Fruit fly (Drosophila melanogaster) whole organism, prepupa: ENCODE data around the gene CG10194.

Source experiments
- Blimp-1 ChIP-seq: fragments of 200-800 bp; sonication (Bioruptor generic); optimal IDR thresholded peaks from 3 replicates; lab custom pipeline; 2017; ENCODE audit warnings: missing biosample characterization, missing genetic modification characterization, mild to moderate bottlenecking, moderate library complexity, missing genetic modification reagents
- CG10631 ChIP-seq: fragments of 200-800 bp; sonication (Bioruptor generic); optimal IDR thresholded peaks from 2 replicates; lab custom pipeline; 2016; ENCODE audit warnings: missing biosample characterization, missing genetic modification characterization
- CG10669 ChIP-seq: fragments of 200-800 bp; sonication (Bioruptor generic); optimal IDR thresholded peaks from 3 replicates; lab custom pipeline; 2018; ENCODE audit warnings: missing biosample characterization, mild to moderate bottlenecking, missing genetic modification characterization, moderate library complexity
- CG11762 ChIP-seq: fragments of 200-800 bp; sonication (Bioruptor generic); optimal IDR thresholded peaks from 3 replicates; lab custom pipeline; 2016; ENCODE audit warnings: missing biosample characterization, missing genetic modification characterization; ENCODE audit not compliant: insufficient read depth
- CG1621 ChIP-seq: fragments of 200-800 bp; sonication (Bioruptor generic); optimal IDR thresholded peaks from 3 replicates; lab custom pipeline; 2018; ENCODE audit warnings: missing biosample characterization, mild to moderate bottlenecking, missing genetic modification characterization
- CG16779 ChIP-seq: fragments of 200-800 bp; sonication (Bioruptor generic); optimal IDR thresholded peaks from 3 replicates; lab custom pipeline; 2017; ENCODE audit warnings: missing biosample characterization, mild to moderate bottlenecking, missing genetic modification characterization
- CG3032 ChIP-seq: fragments of 200-800 bp; optimal IDR thresholded peaks from 2 replicates; lab custom pipeline; 2019; ENCODE audit warnings: missing biosample characterization, mild to moderate bottlenecking, missing genetic modification characterization, moderate library complexity
- CG3919 ChIP-seq: fragments of 200-800 bp; sonication (Bioruptor generic); optimal IDR thresholded peaks from 3 replicates; lab custom pipeline; 2016; ENCODE audit warnings: missing biosample characterization, missing genetic modification characterization
- CG4318 ChIP-seq: fragments of 200-800 bp; sonication (Bioruptor generic); optimal IDR thresholded peaks from 3 replicates; lab custom pipeline; 2017; ENCODE audit warnings: missing biosample characterization, mild to moderate bottlenecking, missing genetic modification characterization
- CG6163 ChIP-seq: fragments of 200-800 bp; sonication (Bioruptor generic); IDR thresholded peaks from 3 replicates; pipeline ENCODE4 v1.3.6; 2022; ENCODE audit warnings: missing biosample characterization, missing genetic modification characterization
- CG6276 ChIP-seq: fragments of 200-800 bp; sonication (Bioruptor generic); optimal IDR thresholded peaks from 2 replicates; lab custom pipeline; 2017; ENCODE audit warnings: missing biosample characterization, mild to moderate bottlenecking, missing genetic modification characterization
- CG6792 ChIP-seq: fragments of 200-800 bp; sonication (Bioruptor generic); optimal IDR thresholded peaks from 3 replicates; lab custom pipeline; 2016; ENCODE audit warnings: missing biosample characterization, missing genetic modification characterization
- CG6808 ChIP-seq: fragments of 200-800 bp; sonication (Bioruptor generic); optimal IDR thresholded peaks from 3 replicates; lab custom pipeline; 2017; ENCODE audit warnings: missing biosample characterization, missing genetic modification characterization, mild to moderate bottlenecking, moderate library complexity, missing genetic modification reagents
- CG6854 ChIP-seq: fragments of 200-800 bp; sonication (Bioruptor generic); optimal IDR thresholded peaks from 2 replicates; lab custom pipeline; 2017; ENCODE audit warnings: missing biosample characterization, mild to moderate bottlenecking, missing genetic modification characterization
- CG7368 ChIP-seq: fragments of 200-800 bp; sonication (Bioruptor generic); optimal IDR thresholded peaks from 3 replicates; lab custom pipeline; 2016; ENCODE audit warnings: missing biosample characterization, missing genetic modification characterization
- CG8319 ChIP-seq: fragments of 200-800 bp; sonication (Bioruptor generic); optimal IDR thresholded peaks from 3 replicates; lab custom pipeline; 2016; ENCODE audit warnings: missing biosample characterization, missing genetic modification characterization
- Eip75B ChIP-seq: fragments of 200-800 bp; sonication (Bioruptor generic); optimal IDR thresholded peaks from 3 replicates; lab custom pipeline; 2016; ENCODE audit warnings: missing biosample characterization, missing genetic modification characterization
- Eip78C ChIP-seq: fragments of 200-800 bp; sonication (Bioruptor generic); peaks from one replicate; lab custom pipeline; 2016; ENCODE audit warnings: missing biosample characterization, missing genetic modification characterization
- Eip93F ChIP-seq: fragments of 200-800 bp; sonication (Bioruptor generic); optimal IDR thresholded peaks from 2 replicates; lab custom pipeline; 2016; ENCODE audit warnings: missing biosample characterization, mild to moderate bottlenecking, missing genetic modification characterization
- Ets21C ChIP-seq: fragments of 200-800 bp; sonication (Bioruptor generic); optimal IDR thresholded peaks from 3 replicates; lab custom pipeline; 2016; ENCODE audit warnings: missing biosample characterization, missing genetic modification characterization
- Ets96B ChIP-seq: fragments of 200-800 bp; optimal IDR thresholded peaks from 2 replicates; lab custom pipeline; 2019; ENCODE audit warnings: missing biosample characterization, mild to moderate bottlenecking, missing genetic modification characterization, moderate library complexity
- Gug ChIP-seq: fragments of 200-800 bp; sonication (Bioruptor generic); IDR thresholded peaks from 2 replicates; pipeline ENCODE4 v1.3.6; 2022; ENCODE audit warnings: missing biosample characterization, missing genetic modification characterization
- Hr38 ChIP-seq: sonication (Bioruptor generic); optimal IDR thresholded peaks from 2 replicates; lab custom pipeline; 2016; ENCODE audit warnings: missing biosample characterization, missing genetic modification characterization
- Hr39 ChIP-seq: fragments of 200-800 bp; sonication (Bioruptor generic); optimal IDR thresholded peaks from 2 replicates; lab custom pipeline; 2016; ENCODE audit warnings: missing biosample characterization, missing genetic modification characterization
- Hr4 ChIP-seq: fragments of 200-800 bp; sonication (Bioruptor generic); optimal IDR thresholded peaks from 3 replicates; lab custom pipeline; 2016; ENCODE audit warnings: missing biosample characterization, missing genetic modification characterization
- Met ChIP-seq: fragments of 200-800 bp; sonication (Bioruptor generic); optimal IDR thresholded peaks from 3 replicates; lab custom pipeline; 2016; ENCODE audit warnings: missing biosample characterization, missing genetic modification characterization
- OdsH ChIP-seq: fragments of 200-800 bp; sonication (Bioruptor generic); optimal IDR thresholded peaks from 3 replicates; lab custom pipeline; 2016; ENCODE audit warnings: missing biosample characterization, missing genetic modification characterization
- Smox ChIP-seq: fragments of 200-800 bp; sonication (Bioruptor generic); optimal IDR thresholded peaks from 3 replicates; lab custom pipeline; 2016; ENCODE audit warnings: missing biosample characterization, missing genetic modification characterization
- Sox102F ChIP-seq: fragments of 200-800 bp; sonication (Bioruptor generic); optimal IDR thresholded peaks from 2 replicates; lab custom pipeline; 2016; ENCODE audit warnings: missing biosample characterization, mild to moderate bottlenecking, missing genetic modification characterization
- Sox14 ChIP-seq: fragments of 200-800 bp; sonication (Bioruptor generic); optimal IDR thresholded peaks from 3 replicates; lab custom pipeline; 2016; ENCODE audit warnings: missing biosample characterization, missing genetic modification characterization
- achi ChIP-seq: fragments of 200-800 bp; sonication (Bioruptor generic); optimal IDR thresholded peaks from 3 replicates; lab custom pipeline; 2016; ENCODE audit warnings: missing biosample characterization, missing genetic modification characterization
- acj6 ChIP-seq: fragments of 200-800 bp; sonication (Bioruptor generic); optimal IDR thresholded peaks from 3 replicates; lab custom pipeline; 2016; ENCODE audit warnings: missing biosample characterization, missing genetic modification characterization
- cyc ChIP-seq: fragments of 200-800 bp; sonication (Bioruptor generic); optimal IDR thresholded peaks from 3 replicates; lab custom pipeline; 2016; ENCODE audit warnings: missing biosample characterization, missing genetic modification characterization
- dsx ChIP-seq: fragments of 200-800 bp; optimal IDR thresholded peaks from 3 replicates; lab custom pipeline; 2019; ENCODE audit warnings: missing biosample characterization, mild to moderate bottlenecking, missing genetic modification characterization, moderate library complexity; ENCODE audit not compliant: poor library complexity, severe bottlenecking
- esn ChIP-seq: fragments of 200-800 bp; sonication (Bioruptor generic); optimal IDR thresholded peaks from 2 replicates; lab custom pipeline; 2016; ENCODE audit warnings: missing biosample characterization, mild to moderate bottlenecking, missing genetic modification characterization, moderate library complexity
- fd59A ChIP-seq: fragments of 200-800 bp; sonication (Bioruptor generic); optimal IDR thresholded peaks from 2 replicates; lab custom pipeline; 2017; ENCODE audit warnings: missing biosample characterization, mild to moderate bottlenecking, missing genetic modification characterization, missing genetic modification reagents
- fd85E ChIP-seq: fragments of 200-800 bp; sonication (Bioruptor generic); optimal IDR thresholded peaks from 3 replicates; lab custom pipeline; 2016; ENCODE audit warnings: missing biosample characterization, missing genetic modification characterization
- fkh ChIP-seq: fragments of 200-800 bp; sonication (Bioruptor generic); optimal IDR thresholded peaks from 3 replicates; lab custom pipeline; 2017; ENCODE audit warnings: missing biosample characterization, mild to moderate bottlenecking, missing genetic modification characterization, moderate library complexity
- lz ChIP-seq: fragments of 200-800 bp; sonication (Bioruptor generic); optimal IDR thresholded peaks from 3 replicates; lab custom pipeline; 2016; ENCODE audit warnings: missing biosample characterization, missing genetic modification characterization
- net ChIP-seq: fragments of 200-800 bp; sonication (Bioruptor generic); optimal IDR thresholded peaks from 3 replicates; lab custom pipeline; 2016; ENCODE audit warnings: missing biosample characterization, missing genetic modification characterization
- pdm3 ChIP-seq: fragments of 200-800 bp; sonication (Bioruptor generic); optimal IDR thresholded peaks from 3 replicates; lab custom pipeline; 2016; ENCODE audit warnings: missing biosample characterization, missing genetic modification characterization
- salr ChIP-seq, 2 experiments: fragments of 200-800 bp; sonication (Bioruptor generic); optimal IDR thresholded peaks; 3 replicates each; lab custom pipeline; 2016 to 2018; ENCODE audit warnings: missing biosample characterization in 2 of 2, missing genetic modification characterization in 2 of 2, mild to moderate bottlenecking in 1 of 2
- spab ChIP-seq: fragments of 200-800 bp; sonication (Bioruptor generic); optimal IDR thresholded peaks from 2 replicates; lab custom pipeline; 2017; ENCODE audit warnings: missing biosample characterization, mild to moderate bottlenecking, missing genetic modification characterization, missing genetic modification reagents
- topi ChIP-seq: fragments of 200-800 bp; sonication (Bioruptor generic); optimal IDR thresholded peaks from 3 replicates; lab custom pipeline; 2016; ENCODE audit warnings: missing biosample characterization, missing genetic modification characterization
- vri ChIP-seq: fragments of 200-800 bp; sonication (Bioruptor generic); optimal IDR thresholded peaks from 3 replicates; lab custom pipeline; 2016; ENCODE audit warnings: missing biosample characterization, mild to moderate bottlenecking, missing genetic modification characterization

The CG10194 gene

dm6 chr2L:19440732-19441131 is 49.2 kb downstream of the CG10194 start (continued):
- TF ChIP-seq CG6808 (GFP tag; lab: Kevin White, UChicago) (peak; percentile 31), Hr39 (GFP tag; lab: Kevin White, UChicago) (no peak), Sox14 (GFP tag; lab: Kevin White, UChicago) (no peak), topi (no peak), CG4318 (GFP tag; lab: Kevin White, UChicago) (no peak), Met (no peak), CG8319 (GFP tag; lab: Kevin White, UChicago) (no peak), CG11762 (GFP tag; lab: Kevin White, UChicago) (no peak), OdsH (GFP tag; lab: Kevin White, UChicago) (no peak), CG6276 (GFP tag; lab: Kevin White, UChicago) (no peak), spab (GFP tag; lab: Kevin White, UChicago) (no peak), Gug (GFP tag; lab: Robert Waterston, UW) (no peak), Ets21C (GFP tag; lab: Kevin White, UChicago) (no peak), Smox (GFP tag; lab: Kevin White, UChicago) (no peak), CG6854 (no peak)

- peak; percentile 43 for TF ChIP-seq Eip78C
- TF ChIP-seq Hr38 (GFP tag; lab: Kevin White, UChicago) = no peak
Observed at dm6 chr2L:19440285-19440684, 49.6 kb downstream of the CG10194 start.

dm6 chr2L:19439598-19440230 is 50.2 kb downstream of the CG10194 start:
- TF ChIP-seq CG16779 (tag; lab: Kevin White, UChicago) = peak; percentile 33
- peak; percentile 16 for TF ChIP-seq Sox102F (GFP tag; lab: Kevin White, UChicago)
- no peak for TF ChIP-seq vri
- peak; percentile 73 for TF ChIP-seq fd59A
- TF ChIP-seq Smox (GFP tag; lab: Kevin White, UChicago) = peak; percentile 48
- TF ChIP-seq acj6 (GFP tag; lab: Kevin White, UChicago) = peak; percentile 74
- TF ChIP-seq fkh = no peak
- TF ChIP-seq achi (GFP tag; lab: Kevin White, UChicago) = peak; percentile 83
- peak; percentile 3 for TF ChIP-seq CG6792 (GFP tag; lab: Kevin White, UChicago)
- peak; percentile 51 for TF ChIP-seq CG6808 (GFP tag; lab: Kevin White, UChicago)
- peak; percentile 68 for TF ChIP-seq CG4318 (GFP tag; lab: Kevin White, UChicago)
- TF ChIP-seq Sox14 (GFP tag; lab: Kevin White, UChicago) = peak; percentile 77
- TF ChIP-seq Ets96B (tag; lab: Kevin White, UChicago) = peak; percentile 81
- peak; percentile 69 for TF ChIP-seq Blimp-1 (GFP tag; lab: Kevin White, UChicago)
- peak; percentile 36 for TF ChIP-seq cyc
- peak; percentile 81 for TF ChIP-seq Hr4
- TF ChIP-seq Hr39 (GFP tag; lab: Kevin White, UChicago) = peak; percentile 14
- TF ChIP-seq net (GFP tag; lab: Kevin White, UChicago) = peak; percentile 86
- no peak for TF ChIP-seq esn (GFP tag; lab: Kevin White, UChicago)
- TF ChIP-seq CG3919 (GFP tag; lab: Kevin White, UChicago) = peak; percentile 48
- peak; percentile 34 to 75 for TF ChIP-seq salr (GFP tag; optimal IDR thresholded peaks at IDR 0.05; lab: Kevin White, UChicago)
- no peak for TF ChIP-seq CG6276 (GFP tag; lab: Kevin White, UChicago)
- no peak for TF ChIP-seq lz (GFP tag; lab: Kevin White, UChicago)
- TF ChIP-seq CG1621 (tag; lab: Kevin White, UChicago) = peak; percentile 59
- TF ChIP-seq CG3032 (tag; lab: Kevin White, UChicago) = peak; percentile 54
- TF ChIP-seq CG10669 = peak; percentile 44
- no peak for TF ChIP-seq CG11762 (GFP tag; lab: Kevin White, UChicago)
- TF ChIP-seq Eip78C = peak; percentile 92
- peak; percentile 23 for TF ChIP-seq Eip75B (GFP tag; lab: Kevin White, UChicago)
- peak; percentile 27 for TF ChIP-seq spab (GFP tag; lab: Kevin White, UChicago)
- peak; percentile 7 for TF ChIP-seq CG7368
- peak; percentile 7 for TF ChIP-seq CG8319 (GFP tag; lab: Kevin White, UChicago)
- peak; percentile 5 for TF ChIP-seq dsx (GFP tag; lab: Kevin White, UChicago)
- no peak for TF ChIP-seq Eip93F (GFP tag; lab: Kevin White, UChicago)
- peak; percentile 71 for TF ChIP-seq CG6163 (GFP tag; lab: Robert Waterston, UW)
- TF ChIP-seq CG10631 (GFP tag; lab: Kevin White, UChicago) = peak; percentile 76
- peak; percentile 49 for TF ChIP-seq topi
- TF ChIP-seq fd85E (GFP tag; lab: Kevin White, UChicago) = peak; percentile 12
- peak; percentile 61 for TF ChIP-seq pdm3 (GFP tag; lab: Kevin White, UChicago)
- no peak for TF ChIP-seq Hr38 (GFP tag; lab: Kevin White, UChicago)
